Worm (Caenorhabditis elegans) whole organism, L4 larva: ENCODE measurements around the gene fbxa-148.

Experiments used
- F44E2.7 ChIP-seq: fragments of 200-800 bp; sonication (Bioruptor generic); IDR thresholded peaks from 2 replicates; pipeline ENCODE4 v2.1.2; 2022; ENCODE audit warnings: missing genetic modification characterization, missing compliant biosample characterization
- T20F7.1 ChIP-seq: fragments of 200-800 bp; sonication (Bioruptor generic); optimal IDR thresholded peaks from 2 replicates; lab custom pipeline; 2018; ENCODE audit warnings: mild to moderate bottlenecking, missing genetic modification characterization, missing compliant biosample characterization
- Y75B8A.6 ChIP-seq: fragments of 200-800 bp; sonication (Bioruptor generic); IDR thresholded peaks from 2 replicates; pipeline ENCODE4 v1.3.6; 2022; ENCODE audit warnings: missing genetic modification reagents, missing genetic modification characterization, missing compliant biosample characterization
- ama-1 ChIP-seq: fragments of 150-350 bp; optimal IDR thresholded peaks from 2 replicates; lab custom pipeline; 2014; ENCODE audit warnings: inconsistent platforms, mixed read lengths
- attf-4 ChIP-seq: sonication (generic microtip); optimal IDR thresholded peaks from 3 replicates; lab custom pipeline; 2017; ENCODE audit warnings: missing biosample characterization, missing genetic modification characterization
- ceh-32 ChIP-seq: sonication (generic microtip); optimal IDR thresholded peaks from 2 replicates; lab custom pipeline; 2016; ENCODE audit warnings: mild to moderate bottlenecking, missing genetic modification characterization, missing compliant biosample characterization; ENCODE audit not compliant: poor library complexity
- ces-1 ChIP-seq: fragments of 150-350 bp; sonication (generic microtip); optimal IDR thresholded peaks from 4 replicates; lab custom pipeline; 2014; ENCODE audit warnings: missing biosample characterization, missing genetic modification reagents, missing genetic modification characterization
- cey-2 ChIP-seq: sonication (generic microtip); optimal IDR thresholded peaks from 3 replicates; lab custom pipeline; 2017; ENCODE audit warnings: missing genetic modification characterization, mild to moderate bottlenecking, missing compliant biosample characterization, antibody characterized with exemption, borderline replicate concordance; ENCODE audit not compliant: insufficient read depth
- daf-12 ChIP-seq: fragments of 150-350 bp; optimal IDR thresholded peaks from 2 replicates; lab custom pipeline; 2014; ENCODE audit warnings: missing biosample characterization, missing genetic modification reagents, missing genetic modification characterization
- daf-16 ChIP-seq, 3 experiments: sonication (generic microtip); optimal IDR thresholded peaks; 2 replicates each; lab custom pipeline; 2016 to 2017; ENCODE audit warnings: missing genetic modification characterization in 3 of 3, missing genetic modification reagents in 3 of 3, mild to moderate bottlenecking in 2 of 3, missing compliant biosample characterization in 2 of 3, missing biosample characterization in 1 of 3, moderate library complexity in 1 of 3
- dmd-6 ChIP-seq: fragments of 200-800 bp; sonication (Bioruptor generic); IDR thresholded peaks from 2 replicates; pipeline ENCODE4 v1.3.6; 2022; ENCODE audit warnings: missing genetic modification reagents, missing genetic modification characterization, missing compliant biosample characterization
- dmd-8 ChIP-seq: fragments of 200-800 bp; sonication (Bioruptor generic); IDR thresholded peaks from 2 replicates; pipeline ENCODE4 v1.3.6; 2022; ENCODE audit warnings: missing genetic modification characterization, missing compliant biosample characterization
- dve-1 ChIP-seq: sonication (generic microtip); optimal IDR thresholded peaks from 2 replicates; lab custom pipeline; 2017; ENCODE audit warnings: antibody characterized with exemption, mild to moderate bottlenecking, missing genetic modification characterization, missing compliant biosample characterization; ENCODE audit not compliant: insufficient read depth
- egl-43 ChIP-seq: fragments of 200-800 bp; sonication (Bioruptor generic); IDR thresholded peaks from 2 replicates; pipeline ENCODE4 v1.3.6; 2022; ENCODE audit warnings: missing genetic modification reagents, missing genetic modification characterization, missing compliant biosample characterization
- fkh-10 ChIP-seq: fragments of 150-350 bp; optimal IDR thresholded peaks from 2 replicates; lab custom pipeline; 2014; ENCODE audit warnings: missing biosample characterization, missing genetic modification reagents, missing genetic modification characterization
- hif-1 ChIP-seq, 2 experiments: sonication (generic microtip); optimal IDR thresholded peaks; 2 replicates each; lab custom pipeline; 2016 to 2017; ENCODE audit warnings: missing compliant biosample characterization in 2 of 2, missing genetic modification characterization in 2 of 2, missing genetic modification reagents in 2 of 2, missing genotype in 2 of 2, mild to moderate bottlenecking in 1 of 2
- hmg-1.1 ChIP-seq: fragments of 200-800 bp; sonication (Bioruptor generic); IDR thresholded peaks from 2 replicates; pipeline ENCODE4 v1.3.6; 2022; ENCODE audit warnings: missing genetic modification reagents, missing genetic modification characterization, missing compliant biosample characterization
- lin-13 ChIP-seq: fragments of 150-350 bp; optimal IDR thresholded peaks from 2 replicates; lab custom pipeline; 2014; ENCODE audit warnings: missing biosample characterization, missing genetic modification reagents, missing genetic modification characterization
- lin-38 ChIP-seq: fragments of 200-800 bp; sonication (Bioruptor generic); IDR thresholded peaks from 2 replicates; pipeline ENCODE4 v1.3.6; 2022; ENCODE audit warnings: missing genetic modification reagents, missing genetic modification characterization, missing compliant biosample characterization
- lin-39 ChIP-seq: fragments of 150-350 bp; optimal IDR thresholded peaks from 2 replicates; lab custom pipeline; 2014; ENCODE audit warnings: missing biosample characterization, missing genetic modification reagents, missing genetic modification characterization
- lir-3 ChIP-seq: sonication (generic microtip); optimal IDR thresholded peaks from 2 replicates; lab custom pipeline; 2016; ENCODE audit warnings: mild to moderate bottlenecking, missing genetic modification characterization, missing compliant biosample characterization
- madf-9 ChIP-seq: fragments of 200-800 bp; sonication (Bioruptor generic); conservative IDR thresholded peaks from 2 replicates; pipeline ENCODE4 v1.3.6; 2022; ENCODE audit warnings: missing genetic modification reagents, missing genetic modification characterization, missing compliant biosample characterization
- mdt-29 ChIP-seq: fragments of 200-800 bp; sonication (Bioruptor generic); IDR thresholded peaks from 2 replicates; pipeline ENCODE4 v1.3.6; 2022; ENCODE audit warnings: missing genetic modification reagents, missing genetic modification characterization, missing compliant biosample characterization
- mep-1 ChIP-seq: fragments of 150-350 bp; sonication (generic microtip); optimal IDR thresholded peaks from 3 replicates; lab custom pipeline; 2014; ENCODE audit warnings: missing biosample characterization, missing genetic modification characterization
- mxl-2 ChIP-seq: fragments of 200-800 bp; sonication (Bioruptor generic); conservative IDR thresholded peaks from 2 replicates; pipeline ENCODE4 v1.3.6; 2022; ENCODE audit warnings: missing genetic modification reagents, missing genetic modification characterization, missing compliant biosample characterization
- mxl-3 ChIP-seq: fragments of 200-800 bp; sonication (Bioruptor generic); optimal IDR thresholded peaks from 2 replicates; lab custom pipeline; 2018; ENCODE audit warnings: mild to moderate bottlenecking, missing genetic modification characterization, missing compliant biosample characterization
- nhr-28 ChIP-seq: fragments of 150-350 bp; optimal IDR thresholded peaks from 2 replicates; lab custom pipeline; 2014; ENCODE audit warnings: missing biosample characterization, missing genetic modification characterization
- nhr-48 ChIP-seq: sonication (generic microtip); optimal IDR thresholded peaks from 2 replicates; lab custom pipeline; 2016; ENCODE audit warnings: mild to moderate bottlenecking, missing genetic modification characterization, missing compliant biosample characterization
- nhr-6 ChIP-seq: fragments of 150-350 bp; optimal IDR thresholded peaks from 2 replicates; lab custom pipeline; 2014; ENCODE audit warnings: missing biosample characterization, missing genetic modification characterization
- pqm-1 ChIP-seq: sonication (generic microtip); optimal IDR thresholded peaks from 2 replicates; lab custom pipeline; 2017; ENCODE audit warnings: missing biosample characterization, missing genetic modification characterization
- skn-1 ChIP-seq: fragments of 150-350 bp; optimal IDR thresholded peaks from 2 replicates; lab custom pipeline; 2014; ENCODE audit warnings: missing biosample characterization, missing genetic modification characterization
- snpc-1.2 ChIP-seq: fragments of 200-800 bp; sonication (Bioruptor generic); IDR thresholded peaks from 2 replicates; pipeline ENCODE4 v1.3.6; 2022; ENCODE audit warnings: missing genetic modification reagents, missing genetic modification characterization, missing compliant biosample characterization
- snpc-4 ChIP-seq: fragments of 150-350 bp; optimal IDR thresholded peaks from 2 replicates; lab custom pipeline; 2014; ENCODE audit warnings: missing biosample characterization, missing genetic modification characterization
- spr-3 ChIP-seq: fragments of 200-800 bp; sonication (Bioruptor generic); optimal IDR thresholded peaks from 2 replicates; lab custom pipeline; 2018; ENCODE audit warnings: mild to moderate bottlenecking, missing genetic modification characterization, missing compliant biosample characterization
- unc-130 ChIP-seq: sonication (generic microtip); optimal IDR thresholded peaks from 2 replicates; lab custom pipeline; 2016; ENCODE audit warnings: missing genetic modification reagents, missing genetic modification characterization, missing compliant biosample characterization
- unc-39 ChIP-seq: sonication (generic microtip); optimal IDR thresholded peaks from 2 replicates; lab custom pipeline; 2017; ENCODE audit warnings: missing biosample characterization, missing genetic modification characterization
- unc-62 ChIP-seq, 3 experiments: fragments of 150-350 bp in 1 of 3; sonication (generic microtip); optimal IDR thresholded peaks in 2 of 3; peaks in 1 of 3; 1 replicate in 1 of 3; 2 replicates in 2 of 3; lab custom pipeline; 2014 to 2017; ENCODE audit warnings: missing biosample characterization in 3 of 3, missing genetic modification characterization in 3 of 3, missing genetic modification reagents in 3 of 3, missing genotype in 1 of 3
- zfp-2 ChIP-seq: sonication (generic microtip); optimal IDR thresholded peaks from 2 replicates; lab custom pipeline; 2016; ENCODE audit warnings: mild to moderate bottlenecking, missing genetic modification characterization, missing compliant biosample characterization
- zip-11 ChIP-seq: fragments of 200-800 bp; sonication (Bioruptor generic); IDR thresholded peaks from 2 replicates; pipeline ENCODE4 v1.3.6; 2022; ENCODE audit warnings: missing genetic modification characterization, missing compliant biosample characterization
- ztf-11 ChIP-seq: fragments of 150-350 bp; optimal IDR thresholded peaks from 2 replicates; lab custom pipeline; 2014; ENCODE audit warnings: missing biosample characterization, missing genetic modification characterization

Gene fbxa-148

ce11 chrV:16909871-16910270 lies 29.0 kb upstream of the fbxa-148 start, which contains the start of gene F09C6.16:
F09C6.16 (minus strand) TSS chrV:16909971.
- peak in 1 of 2 experiments; percentile 6 for TF ChIP-seq unc-62 (GFP tag; optimal IDR thresholded peaks at IDR 0.05 in 1 of 2; lab: Kevin White, UChicago)
- TF ChIP-seq unc-62 (tag; optimal IDR thresholded peaks at IDR 0.05; lab: Kevin White, UChicago): no peak
- TF ChIP-seq zfp-2: no peak

- TF ChIP-seq dmd-6 (GFP tag; lab: Robert Waterston, UW) (0 out of 2 replicates have a peak, but pooled peaks have one; percentile 20), mep-1 (tag; lab: Kevin White, UChicago) (no peak), T20F7.1 (GFP tag; lab: Kevin White, UChicago) (no peak)
Observed at ce11 chrV:16910864-16911263, 28.0 kb upstream of the fbxa-148 start.

ce11 chrV:16911294-16911693 lies 27.5 kb upstream of the fbxa-148 start:
- TF ChIP-seq mxl-2 (GFP tag; lab: Robert Waterston, UW) (no peak), egl-43 (GFP tag; lab: Robert Waterston, UW) (no peak), zip-11 (GFP tag; lab: Robert Waterston, UW) (no peak), pqm-1 (tag; lab: Kevin White, UChicago) (peak; percentile 69), cey-2 (tag; lab: Kevin White, UChicago) (no peak), ces-1 (GFP tag; lab: Kevin White, UChicago) (no peak), nhr-28 (tag; lab: Kevin White, UChicago) (peak; percentile 49), lin-38 (GFP tag; lab: Robert Waterston, UW) (no peak), lin-13 (GFP tag; lab: Kevin White, UChicago) (no peak), nhr-48 (tag; lab: Kevin White, UChicago) (no peak), attf-4 (tag; lab: Kevin White, UChicago) (no peak), dmd-6 (GFP tag; lab: Robert Waterston, UW) (peak; percentile 54; the same call in 1 of the 2 replicates), fkh-10 (no peak), skn-1 (tag; lab: Kevin White, UChicago) (no peak), mdt-29 (GFP tag; lab: Robert Waterston, UW) (no peak)

ce11 chrV:16911934-16912333 lies 26.9 kb upstream of the fbxa-148 start, which contains the start of gene nhr-116:
nhr-116 (plus strand) TSS chrV:16912234.
- TF ChIP-seq daf-16 (GFP tag; optimal IDR thresholded peaks at IDR 0.05; lab: Kevin White, UChicago) (no peak), daf-16 (tag; optimal IDR thresholded peaks at IDR 0.05; lab: Kevin White, UChicago) (no peak), snpc-1.2 (GFP tag; lab: Robert Waterston, UW) (no peak), lir-3 (tag; lab: Kevin White, UChicago) (no peak), lin-39 (no peak), hif-1 (tag; optimal IDR thresholded peaks at IDR 0.05; lab: Kevin White, UChicago) (no peak), ceh-32 (tag; lab: Kevin White, UChicago) (no peak), snpc-4 (tag; lab: Kevin White, UChicago) (no peak), hmg-1.1 (GFP tag; lab: Robert Waterston, UW) (no peak), unc-130 (GFP tag; lab: Kevin White, UChicago) (no peak), Y75B8A.6 (GFP tag; lab: Robert Waterston, UW) (no peak), unc-39 (tag; lab: Kevin White, UChicago) (no peak), ces-1 (GFP tag; lab: Kevin White, UChicago) (no peak), skn-1 (tag; lab: Kevin White, UChicago) (no peak), dmd-8 (GFP tag; lab: Robert Waterston, UW) (no peak), mxl-3 (GFP tag; lab: Kevin White, UChicago) (no peak)

DNA sequence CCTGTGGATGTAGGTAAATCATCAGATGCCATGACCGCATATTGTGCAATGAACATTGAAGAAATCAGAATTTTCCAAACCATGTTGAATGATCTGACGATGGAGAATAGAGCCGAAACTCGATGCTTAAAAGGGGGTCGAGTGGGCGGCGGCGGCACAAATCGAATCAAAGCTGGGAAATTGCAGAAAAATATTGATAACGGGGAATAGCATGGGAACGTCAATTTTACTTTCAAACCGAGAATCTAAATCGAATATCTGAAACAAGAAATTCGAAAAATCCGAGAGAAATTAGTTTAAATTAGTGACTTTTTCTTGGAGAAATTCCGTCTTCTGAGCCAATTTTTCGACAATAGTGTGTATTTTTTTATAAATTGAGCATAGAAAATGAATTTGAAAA lies 22.8 kb upstream of the fbxa-148 start, which contains the start of gene F09C6.10:
Gene F09C6.10 (minus strand): TSS at position 101 of the 400 bp plus-strand sequence.
- no peak for TF ChIP-seq ama-1 (lab: Kevin White, UChicago)
- TF ChIP-seq dmd-6 (GFP tag; lab: Robert Waterston, UW): no peak
- TF ChIP-seq spr-3: no peak
- TF ChIP-seq madf-9: no peak
- no peak for TF ChIP-seq ztf-11 (tag; lab: Kevin White, UChicago)
- TF ChIP-seq dve-1 (tag; lab: Kevin White, UChicago): no peak
- TF ChIP-seq unc-130 (GFP tag; lab: Kevin White, UChicago): no peak
- TF ChIP-seq nhr-6 (tag; lab: Kevin White, UChicago): no peak
- TF ChIP-seq lin-13 (GFP tag; lab: Kevin White, UChicago): no peak
- no peak for TF ChIP-seq egl-43 (GFP tag; lab: Robert Waterston, UW)
- TF ChIP-seq daf-12 (tag; lab: Kevin White, UChicago): no peak
- TF ChIP-seq F44E2.7 (GFP tag; lab: Robert Waterston, UW): no peak
